Fruit fly (Drosophila melanogaster): Measurements from ENCODE around the gene Or10a.

The Or10a gene

DNA sequence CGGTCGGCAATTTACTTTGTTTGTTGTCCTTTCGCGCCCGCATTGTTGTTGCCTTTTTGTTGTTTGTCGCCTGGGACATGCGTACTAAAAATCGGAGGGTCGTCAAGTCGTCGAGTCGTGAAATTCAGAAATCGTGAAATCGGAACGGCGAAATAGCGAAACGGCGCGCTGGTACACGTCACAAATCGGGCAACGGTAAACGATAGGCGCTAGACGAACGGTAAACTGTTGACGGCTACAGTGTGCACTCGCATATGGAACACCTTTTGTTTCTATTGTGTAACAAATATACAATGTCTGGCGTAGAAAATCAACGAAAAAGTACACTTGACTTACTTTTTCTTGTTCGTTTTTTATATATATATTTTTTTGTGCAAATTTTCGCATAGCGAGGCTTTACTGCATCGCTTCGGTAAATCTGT lies 33.2 kb downstream of the Or10a start (continued):
- TF ChIP-seq CG10462 (GFP tag; optimal IDR thresholded peaks at IDR 0.05) (no peak), scrt (GFP tag; optimal IDR thresholded peaks at IDR 0.05) (peak; percentile 74), CG7786 (GFP tag; optimal IDR thresholded peaks at IDR 0.05) (no peak), btn (GFP tag; optimal IDR thresholded peaks at IDR 0.05) (no peak), CG4820 (GFP tag; optimal IDR thresholded peaks at IDR 0.05) (peak; percentile 32), CG3995 (GFP tag; optimal IDR thresholded peaks at IDR 0.05) (peak; percentile 13), CG6689 (GFP tag; IDR thresholded peaks at IDR 0.05) (peak; percentile 66), Lim3 (GFP tag; IDR thresholded peaks at IDR 0.05) (no peak), Ets97D (GFP tag; optimal IDR thresholded peaks at IDR 0.05) (peak; percentile 11), pum (GFP tag; optimal IDR thresholded peaks at IDR 0.05) (peak; percentile 58), NC2β (GFP tag; optimal IDR thresholded peaks at IDR 0.05) (no peak), E2f2 (GFP tag; IDR thresholded peaks at IDR 0.05) (peak; percentile 47; the same call in 1 of the 2 replicates), gsb (GFP tag; IDR thresholded peaks at IDR 0.05) (peak; percentile 62), CG12155 (GFP tag; optimal IDR thresholded peaks at IDR 0.05) (peak; percentile 54), unpg (GFP tag; optimal IDR thresholded peaks at IDR 0.05) (peak; percentile 69), BtbVII (GFP tag; optimal IDR thresholded peaks at IDR 0.05) (peak; percentile 73), Stat92E (GFP tag; optimal IDR thresholded peaks at IDR 0.05) (no peak), bbx (GFP tag; IDR thresholded peaks at IDR 0.05; ENCODE audit: partially characterized antibody) (no peak), fd96Cb (tag; optimal IDR thresholded peaks at IDR 0.05) (peak; percentile 36), bsh (GFP tag; optimal IDR thresholded peaks at IDR 0.05) (no peak), GATAe (GFP tag; conservative IDR thresholded peaks at IDR 0.05) (0 out of 2 replicates have a peak, but pooled peaks have one; percentile 21), Dp (GFP tag; optimal IDR thresholded peaks at IDR 0.05) (no peak), grn (GFP tag; optimal IDR thresholded peaks at IDR 0.05) (no peak), Nf-YC (tag; optimal IDR thresholded peaks at IDR 0.05) (peak; percentile 32), Dip3 (GFP tag; optimal IDR thresholded peaks at IDR 0.05) (peak; percentile 71), cas (GFP tag; IDR thresholded peaks at IDR 0.05) (peak; percentile 56; the same call in 1 of the 2 replicates), CG30403 (GFP tag; optimal IDR thresholded peaks at IDR 0.05) (peak; percentile 63), Hmr (GFP tag; optimal IDR thresholded peaks at IDR 0.05) (peak; percentile 86), HLH54F (GFP tag; optimal IDR thresholded peaks at IDR 0.05) (peak; percentile 68), row (GFP tag; IDR thresholded peaks at IDR 0.05) (peak; percentile 87), Asciz (GFP tag; optimal IDR thresholded peaks at IDR 0.05) (peak; percentile 16), jumu (GFP tag; optimal IDR thresholded peaks at IDR 0.05) (peak; percentile 47), lbe (GFP tag; optimal IDR thresholded peaks at IDR 0.05) (no peak), chn (GFP tag; optimal IDR thresholded peaks at IDR 0.05) (peak; percentile 43), CG17328 (GFP tag; IDR thresholded peaks at IDR 0.05) (peak; percentile 44; the same call in 1 of the 2 replicates), CG18599 (GFP tag; optimal IDR thresholded peaks at IDR 0.05) (peak; percentile 90), gce (GFP tag; IDR thresholded peaks at IDR 0.05) (0 out of 3 replicates have a peak, but pooled peaks have one; percentile 44), CG33213 (GFP tag; optimal IDR thresholded peaks at IDR 0.05) (no peak), ato (GFP tag; IDR thresholded peaks at IDR 0.05; ENCODE audit: partially characterized antibody) (no peak), B-H1 (GFP tag; IDR thresholded peaks at IDR 0.05) (peak; percentile 62), nerfin-1 (tag; optimal IDR thresholded peaks at IDR 0.05) (no peak), ewg (GFP tag; optimal IDR thresholded peaks at IDR 0.05) (peak; percentile 81), ci (GFP tag; IDR thresholded peaks at IDR 0.05) (peak; percentile 77), Ravus (GFP tag; IDR thresholded peaks at IDR 0.05) (peak; percentile 38; the same call in 1 of the 2 replicates), CG7271 (tag; optimal IDR thresholded peaks at IDR 0.05) (no peak), HLH3B (GFP tag; IDR thresholded peaks at IDR 0.05) (peak; percentile 69), croc (GFP tag; conservative IDR thresholded peaks at IDR 0.05) (peak; percentile 32; the same call in 2 of the 3 replicates), Max (GFP tag; optimal IDR thresholded peaks at IDR 0.05) (peak; percentile 42), Dref (GFP tag; IDR thresholded peaks at IDR 0.05) (no peak), Xbp1 (GFP tag; optimal IDR thresholded peaks at IDR 0.05) (peak; percentile 73), MBD-R2 (GFP tag; IDR thresholded peaks at IDR 0.05) (peak; percentile 68; the same call in 1 of the 2 replicates)
